Fruit fly (Drosophila melanogaster) S2 (cell line): Measurements from ENCODE around the gene Desat1.
"Not testable (repeated sequence)": the region's sequence is repeated elsewhere in the genome, so short reads cannot be mapped to it uniquely, and the experiment has no call there.

ENCODE experiments used
- CG8478 ChIP-seq: fragments of >200 bp; optimal IDR thresholded peaks from 2 replicates; lab custom pipeline; 2018
- CTCF ChIP-seq, 2 experiments: fragments of >200 bp; optimal IDR thresholded peaks; 2 replicates each; lab custom pipeline; 2018

Desat1 gene

DNA sequence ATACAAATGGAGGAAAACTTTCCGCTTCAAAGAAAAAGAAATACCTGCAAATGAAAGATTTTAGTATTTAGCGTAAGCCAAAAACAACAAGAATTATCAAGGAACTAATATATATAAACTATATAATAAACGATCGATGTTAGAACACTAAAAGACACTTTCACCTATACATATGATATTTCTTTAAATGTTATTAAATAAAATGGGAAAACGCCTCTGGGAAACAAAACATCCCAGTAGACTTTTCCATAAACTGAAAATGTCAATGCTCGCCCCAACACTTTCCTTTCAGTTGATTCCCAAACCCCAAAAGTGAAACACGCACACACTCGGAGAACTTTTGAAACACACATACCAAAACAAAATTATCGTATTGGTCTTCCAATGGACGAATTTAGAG is 8.0 kb downstream of the Desat1 start, which contains the start of gene vrs:
TSS of gene vrs (plus strand) at position 301 of the 400 bp plus-strand sequence.
- TF ChIP-seq CG8478 (lab: Kevin White, UChicago), result no peak
- TF ChIP-seq CTCF (optimal IDR thresholded peaks at IDR 0.05; lab: Kevin White, UChicago), result no peak

DNA sequence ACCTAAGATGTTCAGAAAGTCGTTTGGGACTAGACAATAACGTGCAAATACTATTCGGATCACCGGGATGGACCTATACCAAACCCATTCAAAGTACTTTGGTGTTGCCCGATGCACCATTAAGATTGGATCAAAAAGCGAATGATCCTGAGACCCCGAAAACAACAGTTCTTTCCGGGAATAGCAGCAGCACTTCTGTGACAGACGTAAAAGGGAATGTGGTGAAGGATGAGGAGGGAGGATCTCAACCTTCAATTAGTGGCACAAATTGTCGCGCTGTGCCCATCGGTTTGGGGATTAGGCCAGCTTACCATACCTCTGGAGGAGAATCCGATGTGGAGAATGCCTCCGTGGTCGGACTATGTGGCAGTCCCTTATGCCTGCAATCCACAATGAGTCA is 8.9 kb downstream of the Desat1 start:
- no peak for TF ChIP-seq CG8478 (lab: Kevin White, UChicago)
- TF ChIP-seq CTCF (optimal IDR thresholded peaks at IDR 0.05; lab: Kevin White, UChicago), result no peak

DNA sequence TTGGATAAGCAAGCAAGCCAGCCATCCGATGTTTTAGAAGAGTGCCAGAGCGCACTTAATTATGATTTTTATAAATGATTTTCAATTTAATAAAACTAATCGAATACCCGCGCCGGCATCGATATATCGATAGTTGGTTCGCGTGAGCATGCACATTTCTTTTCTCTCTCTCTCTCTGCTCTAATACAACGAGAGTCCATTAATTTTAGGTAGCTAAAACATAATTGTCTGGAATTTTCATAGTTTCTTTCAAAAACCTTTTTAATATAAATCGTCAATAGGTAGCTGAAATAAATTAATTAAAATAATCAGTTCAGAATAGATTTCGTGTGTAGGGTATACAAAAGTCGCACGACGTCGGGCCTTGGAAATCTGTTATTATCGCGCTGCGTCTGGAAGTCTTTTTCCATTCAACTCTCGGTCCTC is 9.5 kb downstream of the Desat1 start, which contains the start of gene CG18549:
TSS of gene CG18549 (plus strand) at position 408 of the 426 bp plus-strand sequence.
- TF ChIP-seq CG8478 (lab: Kevin White, UChicago), result no peak
- TF ChIP-seq CTCF (optimal IDR thresholded peaks at IDR 0.05; lab: Kevin White, UChicago), result no peak

DNA sequence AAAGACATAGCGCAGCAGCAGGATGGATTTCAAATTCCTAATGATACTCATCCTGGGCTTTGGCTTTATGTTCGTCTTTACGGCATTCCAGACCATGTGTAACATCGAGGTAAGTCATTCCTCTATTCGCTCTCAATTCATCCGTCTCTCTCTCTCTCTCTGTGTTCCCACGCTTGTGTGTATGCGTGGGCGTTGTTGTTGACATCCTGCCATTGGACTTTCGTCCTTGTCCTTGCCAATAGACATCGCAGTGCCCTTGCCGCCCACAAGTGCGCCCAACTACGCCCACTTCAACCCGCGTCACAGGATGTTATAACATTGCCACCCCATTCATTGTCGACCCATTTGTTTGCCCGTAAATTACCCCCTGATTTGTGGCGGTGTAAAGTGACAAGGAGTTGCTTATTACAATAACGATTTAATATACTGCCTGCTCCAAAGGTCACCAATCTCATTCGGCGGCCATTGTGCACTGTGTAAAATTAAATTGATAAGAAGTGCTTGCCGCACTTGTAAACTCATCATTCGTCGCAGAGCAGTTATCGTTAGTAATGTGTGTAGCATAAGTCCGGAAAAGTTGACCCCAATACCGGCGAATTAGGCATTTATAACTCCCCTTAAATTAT is 10.3 kb downstream of the Desat1 start:
- TF ChIP-seq CG8478 (lab: Kevin White, UChicago), result no peak
- TF ChIP-seq CTCF (optimal IDR thresholded peaks at IDR 0.05; lab: Kevin White, UChicago), result no peak

DNA sequence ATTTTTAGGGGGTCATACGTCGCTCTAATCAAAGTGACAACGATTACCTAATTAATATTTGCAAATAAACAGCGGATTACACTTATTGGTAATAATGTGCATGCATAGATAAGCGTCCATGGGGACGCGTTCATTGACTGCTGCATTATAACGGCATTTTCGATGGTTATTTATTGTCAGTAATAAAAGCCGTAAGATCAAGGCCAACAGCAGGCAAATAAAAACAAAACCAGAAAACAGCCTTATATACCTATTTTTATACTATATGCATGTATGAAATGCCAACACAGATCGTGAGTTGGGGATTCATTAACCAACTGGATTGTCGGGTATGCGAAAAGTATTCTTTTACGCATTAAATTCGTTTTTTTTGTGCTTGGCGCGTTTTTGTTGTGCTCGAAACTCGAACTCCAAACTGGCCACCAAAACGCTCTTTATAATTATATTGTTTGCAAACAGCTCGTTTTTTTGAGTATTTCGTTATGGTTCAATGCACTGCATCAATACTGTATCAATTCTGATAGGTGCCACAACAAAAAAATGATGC is 11.4 kb downstream of the Desat1 start:
- no peak for TF ChIP-seq CTCF (optimal IDR thresholded peaks at IDR 0.05; lab: Kevin White, UChicago)
- TF ChIP-seq CG8478 (lab: Kevin White, UChicago), result no peak

DNA sequence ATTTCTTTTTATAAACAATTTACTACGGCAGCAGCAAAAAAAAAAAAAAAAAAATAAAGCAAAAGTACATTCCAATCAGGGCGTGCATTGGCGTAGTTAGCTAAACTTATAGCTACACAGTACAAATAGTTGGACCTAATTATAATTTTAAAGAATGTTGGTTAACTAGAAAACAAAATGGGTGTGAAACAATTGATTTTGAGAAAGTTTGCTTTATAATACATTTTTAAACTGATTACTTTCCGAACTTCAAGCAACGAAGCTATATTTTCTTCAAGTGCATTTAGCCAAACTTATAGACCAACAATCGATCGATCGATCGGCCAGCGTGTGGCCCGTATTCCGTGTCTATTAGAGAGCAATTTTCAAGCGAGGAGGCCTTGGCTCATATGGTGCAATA is 12.0 kb downstream of the Desat1 start:
- TF ChIP-seq CTCF (optimal IDR thresholded peaks at IDR 0.05; lab: Kevin White, UChicago) (no peak), CG8478 (lab: Kevin White, UChicago) (no peak)

DNA sequence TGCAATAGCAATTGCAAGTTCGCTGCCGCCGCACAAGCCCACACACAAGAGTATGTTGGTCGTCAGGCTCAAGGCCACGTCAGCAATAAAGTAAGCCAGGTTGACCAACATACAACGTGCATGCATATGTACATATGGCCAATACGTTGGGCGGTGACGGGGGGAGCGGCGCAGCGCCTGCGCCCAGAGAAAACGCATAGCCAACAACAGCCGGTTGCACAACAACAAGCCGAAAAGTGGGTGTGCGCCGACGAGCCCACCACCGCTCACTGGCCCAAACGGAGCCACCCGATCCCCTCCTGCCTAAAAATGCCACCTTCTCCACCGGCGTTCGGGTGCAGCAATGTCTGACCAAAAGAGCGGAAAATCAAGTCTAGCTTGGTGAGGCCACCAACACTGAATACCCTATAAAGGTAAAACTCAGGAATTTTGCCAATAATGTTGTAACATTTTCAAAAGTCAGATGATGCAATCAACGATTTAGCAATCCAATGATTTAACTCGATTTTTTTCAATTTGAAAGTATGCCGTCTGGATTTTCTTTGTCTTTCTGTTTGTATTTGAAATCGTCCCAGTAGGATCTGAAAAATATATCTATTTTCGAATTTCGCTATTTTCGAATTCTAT is 12.6 kb downstream of the Desat1 start, which contains the start of gene CG5509:
TSS of gene CG5509 (plus strand) at position 577 of the 627 bp plus-strand sequence.
- no peak for TF ChIP-seq CG8478 (lab: Kevin White, UChicago)
- TF ChIP-seq CTCF (optimal IDR thresholded peaks at IDR 0.05; lab: Kevin White, UChicago), result no peak

DNA sequence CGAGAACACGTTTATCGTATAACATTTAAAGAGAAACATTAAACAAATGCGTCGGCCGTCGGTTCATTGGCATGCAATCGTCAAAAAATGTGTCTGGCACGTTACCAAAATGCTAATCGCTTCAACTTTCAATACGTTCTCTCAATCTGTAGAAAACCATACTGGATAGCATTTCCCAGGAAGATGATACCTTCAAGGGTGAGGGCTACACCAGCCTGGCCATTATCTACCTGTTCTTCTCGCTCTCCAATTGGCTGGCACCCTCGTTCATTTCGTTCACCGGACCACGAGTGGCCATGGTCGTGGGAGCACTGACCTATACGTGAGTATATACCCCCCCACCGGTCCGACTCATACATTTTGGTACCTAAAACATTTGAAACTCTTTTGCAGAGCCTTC is 15.1 kb downstream of the Desat1 start:
- TF ChIP-seq CG8478 (lab: Kevin White, UChicago), result no peak
- TF ChIP-seq CTCF (optimal IDR thresholded peaks at IDR 0.05; lab: Kevin White, UChicago), result no peak

DNA sequence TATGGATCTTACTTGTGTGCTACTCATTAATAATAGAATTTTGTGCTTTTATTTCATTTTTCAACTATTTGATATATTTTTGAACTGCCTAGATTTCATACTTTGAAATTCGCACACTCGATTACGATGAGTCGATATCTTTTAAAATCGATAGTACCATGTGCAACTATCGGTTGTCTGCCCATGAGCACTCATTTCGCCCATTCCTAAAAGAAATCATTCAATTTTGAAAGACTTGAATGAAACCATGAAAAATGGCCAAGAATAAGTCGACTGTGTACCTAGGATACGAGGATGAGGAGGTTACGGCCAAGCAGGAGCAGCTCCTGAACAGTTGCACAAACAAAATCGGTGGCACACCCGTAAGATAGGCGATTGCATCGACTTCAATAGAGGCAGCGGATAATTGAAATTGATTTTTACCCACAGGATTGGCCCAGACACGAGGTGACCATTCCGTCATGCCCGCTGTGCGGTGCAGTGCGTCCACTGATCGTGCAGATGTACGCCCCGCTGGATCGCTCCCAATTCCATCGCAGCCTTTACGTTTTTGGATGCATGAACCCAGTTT is 17.1 kb downstream of the Desat1 start, which contains the start of gene trus:
TSS of gene trus (plus strand) at position 204 of the 571 bp plus-strand sequence.
- TF ChIP-seq CTCF (optimal IDR thresholded peaks at IDR 0.05; lab: Kevin White, UChicago), result no peak
- no peak for TF ChIP-seq CG8478 (lab: Kevin White, UChicago)

DNA sequence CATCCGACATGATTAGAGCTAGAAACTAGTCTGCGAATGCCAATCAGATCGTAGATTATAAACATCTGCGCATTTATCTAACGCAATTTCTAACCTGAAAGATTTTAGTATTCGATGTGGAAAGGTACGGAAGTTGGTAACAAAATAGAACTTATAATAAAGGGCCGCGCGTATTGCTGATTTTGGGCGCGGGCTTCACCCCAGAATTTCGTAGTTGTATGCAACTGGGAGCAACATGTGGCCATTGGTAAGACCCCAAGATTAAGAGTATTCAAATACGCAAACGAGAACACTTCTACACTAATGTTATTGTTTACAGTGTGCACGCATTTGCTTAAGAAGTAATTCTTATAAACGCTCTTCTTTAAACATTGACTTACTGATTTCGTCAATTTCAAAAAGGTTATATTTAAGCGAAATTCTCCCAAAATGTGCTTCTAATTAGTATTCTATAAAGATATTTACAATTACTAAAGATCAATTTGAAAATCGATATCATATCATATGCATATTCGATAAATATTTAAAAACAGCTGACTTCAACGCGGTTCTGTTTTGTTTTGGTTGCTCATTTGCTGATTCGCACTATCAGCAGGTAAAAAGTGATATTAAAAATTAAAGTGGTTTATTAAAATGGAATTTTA is 20.6 kb downstream of the Desat1 start, which contains the start of the genes CG5961 and Polr3C:
TSS of gene CG5961 (minus strand) at position 416 of the 644 bp plus-strand sequence.
TSS of gene Polr3C (plus strand) at position 536 of the 644 bp plus-strand sequence.
- no peak for TF ChIP-seq CTCF (optimal IDR thresholded peaks at IDR 0.05; lab: Kevin White, UChicago)
- no peak for TF ChIP-seq CG8478 (lab: Kevin White, UChicago)

DNA sequence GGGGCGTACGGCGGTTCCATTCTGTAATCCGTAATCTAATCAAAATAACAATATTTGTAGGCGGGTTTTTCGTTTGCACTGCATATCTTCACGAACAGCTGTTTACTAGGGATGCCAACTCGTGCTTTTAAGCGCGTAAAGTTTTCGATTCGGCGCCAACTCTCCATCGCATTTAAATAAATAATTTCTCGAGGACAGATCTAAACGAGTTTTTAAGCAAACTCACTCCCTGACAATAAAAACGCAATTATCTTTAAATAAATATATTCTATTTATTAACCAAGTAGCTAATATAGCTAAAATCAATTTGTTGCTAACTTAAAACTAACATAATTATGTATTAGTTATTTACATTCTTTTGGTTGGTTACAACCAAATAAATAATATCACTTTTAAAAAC is 25.8 kb downstream of the Desat1 start, which contains the start of gene CG5608:
TSS of gene CG5608 (minus strand) at position 101 of the 400 bp plus-strand sequence.
- not testable (repeated sequence) for TF ChIP-seq CG8478 (lab: Kevin White, UChicago); CTCF (optimal IDR thresholded peaks at IDR 0.05; lab: Kevin White, UChicago)

DNA sequence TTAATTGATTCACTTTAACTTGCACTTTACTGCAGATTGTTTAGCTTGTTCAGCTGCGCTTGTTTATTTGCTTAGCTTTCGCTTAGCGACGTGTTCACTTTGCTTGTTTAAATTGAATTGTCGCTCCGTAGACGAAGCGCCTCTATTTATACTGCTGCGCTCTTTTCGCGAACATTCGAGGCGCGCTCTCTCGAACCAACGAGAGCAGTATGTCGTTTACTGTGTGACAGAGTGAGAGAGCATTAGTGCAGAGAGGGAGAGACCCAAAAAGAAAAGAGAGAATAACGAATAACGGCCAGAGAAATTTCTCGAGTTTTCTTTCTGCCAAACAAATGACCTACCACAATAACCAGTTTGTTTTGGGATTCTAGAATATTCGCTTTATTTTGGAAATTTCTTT is 28.3 kb downstream of the Desat1 start, which contains the start of gene Hsp70Ba:
TSS of gene Hsp70Ba (minus strand) at position 102 of the 400 bp plus-strand sequence.
- TF ChIP-seq CG8478 (lab: Kevin White, UChicago); CTCF (optimal IDR thresholded peaks at IDR 0.05; lab: Kevin White, UChicago): not testable (repeated sequence)
